Worm (Caenorhabditis elegans) whole organism, L1 larva: Measurements from ENCODE around the gene unc-105.

Experiments
- C16A3.4 ChIP-seq: fragments of 150-350 bp; optimal IDR thresholded peaks from 2 replicates; lab custom pipeline; 2014; ENCODE audit warnings: missing biosample characterization, missing genetic modification characterization
- C34B4.2 ChIP-seq: sonication (generic microtip); optimal IDR thresholded peaks from 2 replicates; lab custom pipeline; 2017; ENCODE audit warnings: mild to moderate bottlenecking, missing genetic modification characterization, missing compliant biosample characterization
- F16B12.6 ChIP-seq: fragments of 150-350 bp; optimal IDR thresholded peaks from 2 replicates; lab custom pipeline; 2014; ENCODE audit warnings: missing biosample characterization, missing genetic modification characterization
- aha-1 ChIP-seq: fragments of 150-350 bp; optimal IDR thresholded peaks from 2 replicates; lab custom pipeline; 2014; ENCODE audit warnings: missing biosample characterization, missing genetic modification characterization
- alr-1 ChIP-seq: fragments of 200-800 bp; sonication (Bioruptor generic); optimal IDR thresholded peaks from 2 replicates; lab custom pipeline; 2018; ENCODE audit warnings: borderline replicate concordance, mild to moderate bottlenecking, missing genetic modification characterization, missing compliant biosample characterization
- blmp-1 ChIP-seq: fragments of 150-350 bp; optimal IDR thresholded peaks from 2 replicates; lab custom pipeline; 2014; ENCODE audit warnings: missing biosample characterization, missing genetic modification characterization
- ceh-8 ChIP-seq: fragments of 200-800 bp; sonication (Bioruptor generic); optimal IDR thresholded peaks from 2 replicates; lab custom pipeline; 2018; ENCODE audit warnings: mild to moderate bottlenecking, missing genetic modification characterization, moderate library complexity, missing compliant biosample characterization
- ceh-82 ChIP-seq, 3 experiments: fragments of 150-350 bp in 1 of 3; sonication (generic microtip) in 2 of 3; optimal IDR thresholded peaks; 2 replicates each; lab custom pipeline; 2014 to 2017; ENCODE audit warnings: missing biosample characterization in 3 of 3, missing genetic modification characterization in 3 of 3
- ceh-90 ChIP-seq: sonication (generic microtip); optimal IDR thresholded peaks from 2 replicates; lab custom pipeline; 2016; ENCODE audit warnings: missing genetic modification characterization, missing compliant biosample characterization
- dpl-1 ChIP-seq, 3 experiments: fragments of 150-350 bp in 2 of 3; sonication (generic microtip) in 1 of 3; optimal IDR thresholded peaks; 2 replicates each; lab custom pipeline; 2014 to 2017; ENCODE audit warnings: missing biosample characterization in 3 of 3, missing genetic modification characterization in 3 of 3, missing genetic modification reagents in 3 of 3
- dsc-1 ChIP-seq: sonication (generic microtip); optimal IDR thresholded peaks from 2 replicates; lab custom pipeline; 2016; ENCODE audit warnings: mild to moderate bottlenecking, missing genetic modification characterization, missing compliant biosample characterization
- efl-1 ChIP-seq, 4 experiments: fragments of 150-350 bp; optimal IDR thresholded peaks in 3 of 4; peaks in 1 of 4; 1 replicate in 1 of 4; 2 replicates in 3 of 4; lab custom pipeline; 2014; ENCODE audit warnings: missing biosample characterization in 2 of 4, missing genetic modification characterization in 2 of 4, missing genetic modification reagents in 2 of 4
- egl-13 ChIP-seq: sonication (generic microtip); optimal IDR thresholded peaks from 2 replicates; lab custom pipeline; 2016; ENCODE audit warnings: missing genotype, missing genetic modification reagents, missing genetic modification characterization, missing compliant biosample characterization
- elt-2 ChIP-seq: sonication (generic microtip); optimal IDR thresholded peaks from 2 replicates; lab custom pipeline; 2016; ENCODE audit warnings: missing genetic modification characterization, mild to moderate bottlenecking, inconsistent platforms, missing compliant biosample characterization, missing genetic modification reagents
- elt-3 ChIP-seq, 6 experiments: fragments of 150-350 bp in 1 of 6; sonication (generic microtip); optimal IDR thresholded peaks; 2 replicates each; lab custom pipeline; 2017 to 2018; ENCODE audit warnings: missing biosample characterization in 6 of 6, missing genetic modification characterization in 6 of 6, inconsistent platforms in 1 of 6
- fkh-8 ChIP-seq: sonication (generic microtip); optimal IDR thresholded peaks from 2 replicates; lab custom pipeline; 2016; ENCODE audit warnings: mild to moderate bottlenecking, missing genetic modification characterization, missing compliant biosample characterization
- grh-1 ChIP-seq: fragments of 200-800 bp; sonication (Bioruptor generic); IDR thresholded peaks from 2 replicates; pipeline ENCODE4 v1.3.6; 2022; ENCODE audit warnings: missing genetic modification reagents, missing genetic modification characterization, missing compliant biosample characterization
- hlh-17 ChIP-seq: fragments of 200-800 bp; sonication (Bioruptor generic); optimal IDR thresholded peaks from 2 replicates; lab custom pipeline; 2018; ENCODE audit warnings: missing genetic modification characterization, mild to moderate bottlenecking, missing compliant biosample characterization, moderate library complexity, borderline replicate concordance
- hlh-4 ChIP-seq: sonication (generic microtip); optimal IDR thresholded peaks from 2 replicates; lab custom pipeline; 2016; ENCODE audit warnings: mild to moderate bottlenecking, missing genetic modification characterization, missing compliant biosample characterization
- irx-1 ChIP-seq: sonication (generic microtip); optimal IDR thresholded peaks from 2 replicates; lab custom pipeline; 2016; ENCODE audit warnings: missing genetic modification characterization, missing compliant biosample characterization
- lin-14 ChIP-seq: fragments of 200-800 bp; sonication (Bioruptor generic); optimal IDR thresholded peaks from 2 replicates; lab custom pipeline; 2018; ENCODE audit warnings: mild to moderate bottlenecking, missing genetic modification characterization, moderate library complexity, missing compliant biosample characterization
- lin-15B ChIP-seq: fragments of 150-350 bp; sonication (generic microtip); optimal IDR thresholded peaks from 3 replicates; lab custom pipeline; 2014; ENCODE audit warnings: missing biosample characterization, missing genetic modification characterization
- lin-35 ChIP-seq, 2 experiments: fragments of 150-350 bp; optimal IDR thresholded peaks; 2 replicates each; lab custom pipeline; 2014; ENCODE audit warnings: missing biosample characterization in 2 of 2, missing genetic modification characterization in 2 of 2, missing genetic modification reagents in 2 of 2
- lir-3 ChIP-seq: sonication (generic microtip); optimal IDR thresholded peaks from 2 replicates; lab custom pipeline; 2016; ENCODE audit warnings: mild to moderate bottlenecking, missing genetic modification characterization, moderate library complexity, missing compliant biosample characterization; ENCODE audit not compliant: poor library complexity
- lsy-2 ChIP-seq, 2 experiments: fragments of 150-350 bp; optimal IDR thresholded peaks; 2 replicates each; lab custom pipeline; 2014; ENCODE audit warnings: missing biosample characterization in 2 of 2, missing genetic modification characterization in 2 of 2
- mab-9 ChIP-seq: fragments of 200-800 bp; sonication (Bioruptor generic); IDR thresholded peaks from 2 replicates; pipeline ENCODE4 v1.3.6; 2022; ENCODE audit warnings: missing genetic modification reagents, missing genetic modification characterization, missing compliant biosample characterization
- mdl-1 ChIP-seq, 2 experiments: fragments of 150-350 bp; optimal IDR thresholded peaks; 2 replicates each; lab custom pipeline; 2014 to 2017; ENCODE audit warnings: missing biosample characterization in 2 of 2, missing genetic modification characterization in 2 of 2, inconsistent platforms in 1 of 2
- nhr-11 ChIP-seq: fragments of 150-350 bp; optimal IDR thresholded peaks from 2 replicates; lab custom pipeline; 2014; ENCODE audit warnings: missing biosample characterization, missing genetic modification characterization
- nhr-12 ChIP-seq: sonication (generic microtip); optimal IDR thresholded peaks from 2 replicates; lab custom pipeline; 2017; ENCODE audit warnings: missing biosample characterization, missing genetic modification characterization
- nhr-19 ChIP-seq: fragments of 200-800 bp; sonication (Bioruptor generic); conservative IDR thresholded peaks from 2 replicates; pipeline ENCODE4 v1.3.6; 2022; ENCODE audit warnings: missing genetic modification characterization, missing compliant biosample characterization
- nhr-20 ChIP-seq: sonication (generic microtip); optimal IDR thresholded peaks from 2 replicates; lab custom pipeline; 2016; ENCODE audit warnings: mild to moderate bottlenecking, missing genetic modification characterization, missing compliant biosample characterization
- nhr-47 ChIP-seq: sonication (generic microtip); optimal IDR thresholded peaks from 2 replicates; lab custom pipeline; 2016; ENCODE audit warnings: mild to moderate bottlenecking, missing genetic modification characterization, moderate library complexity, missing compliant biosample characterization
- nhr-71 ChIP-seq: sonication (generic microtip); optimal IDR thresholded peaks from 2 replicates; lab custom pipeline; 2016; ENCODE audit warnings: mild to moderate bottlenecking, missing genetic modification characterization, moderate library complexity, missing compliant biosample characterization
- nhr-84 ChIP-seq: sonication (generic microtip); optimal IDR thresholded peaks from 2 replicates; lab custom pipeline; 2017; ENCODE audit warnings: missing biosample characterization, missing genetic modification characterization
- nhr-85 ChIP-seq: sonication (generic microtip); peaks from one replicate; lab custom pipeline; 2016; ENCODE audit warnings: missing genetic modification characterization, inconsistent platforms, missing compliant biosample characterization
- pax-3 ChIP-seq: fragments of 200-800 bp; sonication (Bioruptor generic); optimal IDR thresholded peaks from 2 replicates; lab custom pipeline; 2018; ENCODE audit warnings: mild to moderate bottlenecking, missing genetic modification characterization, moderate library complexity, missing compliant biosample characterization
- skn-1 ChIP-seq: fragments of 150-350 bp; optimal IDR thresholded peaks from 2 replicates; lab custom pipeline; 2014; ENCODE audit warnings: missing biosample characterization, missing genetic modification characterization
- snpc-4 ChIP-seq: fragments of 150-350 bp; optimal IDR thresholded peaks from 2 replicates; lab custom pipeline; 2014; ENCODE audit warnings: missing biosample characterization, missing genetic modification characterization
- snu-23 ChIP-seq: sonication (generic microtip); optimal IDR thresholded peaks from 2 replicates; lab custom pipeline; 2016; ENCODE audit warnings: missing genetic modification characterization, missing compliant biosample characterization
- swsn-7 ChIP-seq: sonication (generic microtip); optimal IDR thresholded peaks from 2 replicates; lab custom pipeline; 2016; ENCODE audit warnings: missing genetic modification characterization, missing compliant biosample characterization
- tbx-2 ChIP-seq: sonication (generic microtip); optimal IDR thresholded peaks from 2 replicates; lab custom pipeline; 2016; ENCODE audit warnings: missing genetic modification characterization, missing compliant biosample characterization
- unc-130 ChIP-seq: fragments of 150-350 bp; optimal IDR thresholded peaks from 2 replicates; lab custom pipeline; 2017; ENCODE audit warnings: missing biosample characterization, missing genetic modification characterization, inconsistent platforms
- unc-30 ChIP-seq: sonication (generic microtip); optimal IDR thresholded peaks from 2 replicates; lab custom pipeline; 2017; ENCODE audit warnings: missing biosample characterization, missing genetic modification characterization
- unc-86 ChIP-seq: sonication (generic microtip); optimal IDR thresholded peaks from 2 replicates; lab custom pipeline; 2016; ENCODE audit warnings: missing genetic modification characterization, missing compliant biosample characterization
- xbp-1 ChIP-seq: sonication (generic microtip); optimal IDR thresholded peaks from 2 replicates; lab custom pipeline; 2016; ENCODE audit warnings: missing genetic modification characterization, missing compliant biosample characterization
- zag-1 ChIP-seq: fragments of 150-350 bp; optimal IDR thresholded peaks from 2 replicates; lab custom pipeline; 2014; ENCODE audit warnings: missing biosample characterization, missing genetic modification characterization
- ztf-11 ChIP-seq, 2 experiments: sonication (generic microtip); optimal IDR thresholded peaks; 2 replicates each; lab custom pipeline; 2016 to 2017; ENCODE audit warnings: missing genetic modification characterization in 2 of 2, missing biosample characterization in 1 of 2, missing compliant biosample characterization in 1 of 2
- ztf-4 ChIP-seq: fragments of 150-350 bp; optimal IDR thresholded peaks from 2 replicates; lab custom pipeline; 2014; ENCODE audit warnings: missing biosample characterization, missing genetic modification characterization

The unc-105 gene

DNA sequence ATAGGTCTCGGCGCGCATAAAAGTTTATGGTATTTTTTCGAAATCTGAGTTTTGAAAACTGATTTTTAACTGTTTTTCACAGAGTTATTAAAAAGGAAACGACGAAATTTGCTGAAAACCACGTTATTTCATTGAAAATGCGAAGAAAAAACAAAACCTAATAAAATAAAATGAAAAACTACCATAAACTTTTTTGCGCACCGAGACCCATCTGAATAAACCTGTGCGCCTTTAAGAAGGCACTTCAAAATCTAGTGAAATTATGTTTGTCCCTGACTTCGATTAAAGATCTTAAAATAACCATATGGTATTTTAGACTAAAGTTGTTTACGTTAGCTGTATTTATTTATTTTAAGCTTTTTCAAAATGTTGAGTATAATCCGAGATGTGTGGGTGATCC lies 11.5 kb downstream of the unc-105 start:
- TF ChIP-seq efl-1 (optimal IDR thresholded peaks at IDR 0.05; lab: Kevin White, UChicago) (no peak), efl-1 (GFP tag; optimal IDR thresholded peaks at IDR 0.05 in 1 of 2; lab: Kevin White, UChicago) (peak in 1 of 2 experiments; percentile 74), unc-30 (no peak)

DNA sequence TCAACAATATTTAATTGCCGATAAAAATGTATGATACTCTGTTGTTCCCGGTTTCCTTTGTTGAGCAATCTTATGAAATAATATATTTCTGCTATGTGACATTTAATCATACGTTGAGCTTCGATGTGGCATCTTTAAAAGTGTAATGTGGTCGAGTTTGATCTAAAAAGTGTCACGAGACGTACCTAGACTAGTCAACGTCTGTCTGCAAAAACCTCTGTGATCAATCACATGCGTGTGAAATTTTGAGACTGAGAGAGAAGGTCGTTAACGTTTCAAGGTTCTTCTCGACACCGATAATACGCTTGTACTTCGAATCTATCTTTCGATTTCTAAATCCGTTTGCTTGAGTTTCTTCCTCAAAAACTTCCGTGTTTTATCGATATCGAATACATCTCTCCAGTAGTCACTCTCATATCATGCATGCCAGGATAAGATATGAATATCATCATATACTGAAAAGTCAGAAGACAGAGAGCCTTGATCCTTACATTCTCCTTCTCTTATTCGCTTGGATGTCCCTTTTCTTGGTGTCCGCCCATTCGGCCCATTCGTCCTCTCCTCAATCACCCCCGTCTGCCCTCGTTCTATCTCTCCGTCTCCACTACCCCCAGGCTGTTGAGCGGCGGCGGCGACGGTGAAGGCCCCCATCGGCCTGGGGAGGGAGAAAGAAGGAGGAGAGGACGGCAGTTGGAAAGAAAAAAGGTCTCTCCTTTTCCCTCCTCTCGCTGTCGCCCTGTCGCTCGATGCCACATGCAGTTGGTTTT lies 12.2 kb downstream of the unc-105 start:
- TF ChIP-seq zag-1 (no peak), unc-130 (peak; percentile 90), dsc-1 (tag; lab: Kevin White, UChicago) (peak; percentile 15), xbp-1 (tag; lab: Kevin White, UChicago) (peak; percentile 72), ceh-8 (GFP tag; lab: Kevin White, UChicago) (peak; percentile 42), lin-35 (GFP tag; optimal IDR thresholded peaks at IDR 0.05; lab: Kevin White, UChicago) (peak; percentile 19 to 75), nhr-85 (tag; lab: Kevin White, UChicago) (peak; percentile 92), hlh-4 (tag; lab: Kevin White, UChicago) (no peak), lir-3 (tag; lab: Kevin White, UChicago) (peak; percentile 33), lin-14 (GFP tag; lab: Kevin White, UChicago) (peak; percentile 82), blmp-1 (peak; percentile 55), elt-3 (tag; optimal IDR thresholded peaks at IDR 0.05; lab: Kevin White, UChicago) (peak in 5 of 6 experiments; percentile 9 to 77 (median 50)), snu-23 (peak; percentile 87), nhr-47 (peak; percentile 59), ztf-11 (tag; optimal IDR thresholded peaks at IDR 0.05; lab: Kevin White, UChicago) (peak in 1 of 2 experiments; percentile 12), dpl-1 (GFP tag; optimal IDR thresholded peaks at IDR 0.05; lab: Kevin White, UChicago) (peak; percentile 0 to 53 (median 17)), elt-2 (tag; lab: Kevin White, UChicago) (peak; percentile 17), irx-1 (peak; percentile 30), ceh-90 (tag; lab: Kevin White, UChicago) (peak; percentile 30), nhr-20 (tag; lab: Kevin White, UChicago) (peak; percentile 92), nhr-84 (no peak), nhr-19 (GFP tag; lab: Robert Waterston, UW) (peak; percentile 76), pax-3 (tag; lab: Kevin White, UChicago) (peak; percentile 14), grh-1 (GFP tag; lab: Robert Waterston, UW) (peak; percentile 70), mab-9 (GFP tag; lab: Robert Waterston, UW) (no peak), ztf-4 (tag; lab: Kevin White, UChicago) (peak; percentile 57), lsy-2 (tag; optimal IDR thresholded peaks at IDR 0.05; lab: Kevin White, UChicago) (peak; percentile 69 to 76), swsn-7 (tag; lab: Kevin White, UChicago) (peak; percentile 27), hlh-17 (GFP tag; lab: Kevin White, UChicago) (no peak), egl-13 (tag; lab: Kevin White, UChicago) (peak; percentile 46), C34B4.2 (tag; lab: Kevin White, UChicago) (no peak), unc-86 (tag; lab: Kevin White, UChicago) (peak; percentile 3), nhr-12 (no peak), C16A3.4 (tag; lab: Kevin White, UChicago) (peak; percentile 29), nhr-11 (tag; lab: Kevin White, UChicago) (peak; percentile 30), mdl-1 (tag; optimal IDR thresholded peaks at IDR 0.05; lab: Kevin White, UChicago) (peak in 1 of 2 experiments; percentile 80), nhr-71 (tag; lab: Kevin White, UChicago) (peak; percentile 93), fkh-8 (tag; lab: Kevin White, UChicago) (peak; percentile 15), alr-1 (no peak), tbx-2 (peak; percentile 50), aha-1 (tag; lab: Kevin White, UChicago) (peak; percentile 22), F16B12.6 (peak; percentile 11), lin-15B (peak; percentile 14), ceh-82 (tag; optimal IDR thresholded peaks at IDR 0.05; lab: Kevin White, UChicago) (peak in 2 of 3 experiments; percentile 39 to 41), skn-1 (tag; lab: Kevin White, UChicago) (peak; percentile 43), snpc-4 (tag; lab: Kevin White, UChicago) (no peak)
